Fruit fly (Drosophila melanogaster) whole organism, wandering third instar larva: ENCODE results near the gene CG43998.

Source experiments
- Hnf4 ChIP-seq: fragments of 200-800 bp; sonication (Bioruptor generic); optimal IDR thresholded peaks from 2 replicates; lab custom pipeline; 2016; ENCODE audit warnings: missing biosample characterization, mild to moderate bottlenecking, missing genetic modification characterization
- N ChIP-seq: fragments of >200 bp; optimal IDR thresholded peaks from 2 replicates; lab custom pipeline; 2018; ENCODE audit warnings: missing biosample characterization, missing external identifiers, missing genetic modification characterization
- br ChIP-seq: fragments of 200-800 bp; sonication (Bioruptor generic); optimal IDR thresholded peaks from 2 replicates; lab custom pipeline; 2016; ENCODE audit warnings: missing biosample characterization, missing genetic modification characterization
- h ChIP-seq: fragments of 200-800 bp; sonication (Bioruptor generic); optimal IDR thresholded peaks from 3 replicates; lab custom pipeline; 2016; ENCODE audit warnings: missing biosample characterization, mild to moderate bottlenecking, missing genetic modification characterization

dm6 chr3R:23902034-23902433 lies 26.8 kb downstream of the CG43998 start:
- no peak for TF ChIP-seq N (GFP tag; lab: Kevin White, UChicago)
- TF ChIP-seq br (GFP tag; lab: Kevin White, UChicago) = no peak
- no peak for TF ChIP-seq h (GFP tag; lab: Kevin White, UChicago)
- TF ChIP-seq Hnf4 = no peak
